Worm (Caenorhabditis elegans) whole organism, L1 larva: Measurements from ENCODE around the gene vha-20.

Experiments used
- ama-1 ChIP-seq: fragments of 150-350 bp; optimal IDR thresholded peaks from 2 replicates; lab custom pipeline; 2014
- efl-1 ChIP-seq, 4 experiments: fragments of 150-350 bp; optimal IDR thresholded peaks in 3 of 4; peaks in 1 of 4; 1 replicate in 1 of 4; 2 replicates in 3 of 4; lab custom pipeline; 2014; ENCODE audit warnings: missing biosample characterization in 2 of 4, missing genetic modification characterization in 2 of 4, missing genetic modification reagents in 2 of 4
- lir-3 ChIP-seq: sonication (generic microtip); optimal IDR thresholded peaks from 2 replicates; lab custom pipeline; 2016; ENCODE audit warnings: mild to moderate bottlenecking, missing genetic modification characterization, moderate library complexity, missing compliant biosample characterization; ENCODE audit not compliant: poor library complexity
- nhr-11 ChIP-seq: fragments of 150-350 bp; optimal IDR thresholded peaks from 2 replicates; lab custom pipeline; 2014; ENCODE audit warnings: missing biosample characterization, missing genetic modification characterization

- TF ChIP-seq efl-1 (optimal IDR thresholded peaks at IDR 0.05; lab: Kevin White, UChicago) (no peak), efl-1 (GFP tag; optimal IDR thresholded peaks at IDR 0.05 in 1 of 2; lab: Kevin White, UChicago) (no peak), ama-1 (no peak), lir-3 (tag; lab: Kevin White, UChicago) (no peak), nhr-11 (tag; lab: Kevin White, UChicago) (no peak)
Observed at ce11 chrX:14185631-14186030, 21.3 kb upstream of the vha-20 start.
